Worm (Caenorhabditis elegans) whole organism, L3 larva: Measurements from ENCODE around the gene C15H7.3.
A peak's percentile ranks its signal among the peaks of the same experiment; 100 is the strongest.
"Not testable (repeated sequence)": the region's sequence is repeated elsewhere in the genome, so short reads cannot be mapped to it uniquely, and the experiment has no call there.

ENCODE experiments used
- R02D3.7 ChIP-seq: fragments of 150-350 bp; optimal IDR thresholded peaks from 2 replicates; lab custom pipeline; 2014; ENCODE audit warnings: missing biosample characterization, missing genetic modification characterization
- ZK546.5 ChIP-seq: sonication (generic microtip); optimal IDR thresholded peaks from 2 replicates; lab custom pipeline; 2017; ENCODE audit warnings: missing biosample characterization, missing genetic modification characterization
- aly-2 ChIP-seq: fragments of 150-350 bp; optimal IDR thresholded peaks from 2 replicates; lab custom pipeline; 2014; ENCODE audit warnings: missing biosample characterization, missing genetic modification characterization
- ama-1 ChIP-seq: fragments of 150-350 bp; optimal IDR thresholded peaks from 2 replicates; lab custom pipeline; 2018
- ceh-16 ChIP-seq: sonication (generic microtip); optimal IDR thresholded peaks from 2 replicates; lab custom pipeline; 2017; ENCODE audit warnings: missing biosample characterization, missing genetic modification characterization
- ceh-28 ChIP-seq: fragments of 150-350 bp; optimal IDR thresholded peaks from 2 replicates; lab custom pipeline; 2014; ENCODE audit warnings: missing biosample characterization, missing genetic modification reagents, missing genetic modification characterization
- ceh-82 ChIP-seq: fragments of 150-350 bp; optimal IDR thresholded peaks from 2 replicates; lab custom pipeline; 2014; ENCODE audit warnings: missing biosample characterization, missing genetic modification characterization
- ceh-9 ChIP-seq: sonication (generic microtip); optimal IDR thresholded peaks from 2 replicates; lab custom pipeline; 2018; ENCODE audit warnings: missing biosample characterization, missing genetic modification characterization
- daf-12 ChIP-seq: fragments of 150-350 bp; optimal IDR thresholded peaks from 2 replicates; lab custom pipeline; 2014; ENCODE audit warnings: missing biosample characterization, missing genetic modification reagents, missing genetic modification characterization
- egl-5 ChIP-seq: fragments of 150-350 bp; optimal IDR thresholded peaks from 2 replicates; lab custom pipeline; 2017; ENCODE audit warnings: missing biosample characterization, missing genetic modification reagents, missing genetic modification characterization, inconsistent platforms
- elt-1 ChIP-seq: fragments of 150-350 bp; optimal IDR thresholded peaks from 2 replicates; lab custom pipeline; 2014; ENCODE audit warnings: missing biosample characterization, missing genetic modification characterization
- elt-2 ChIP-seq: sonication (generic microtip); optimal IDR thresholded peaks from 2 replicates; lab custom pipeline; 2016; ENCODE audit warnings: missing genetic modification reagents, mild to moderate bottlenecking, missing genetic modification characterization, missing compliant biosample characterization
- elt-3 ChIP-seq, 3 experiments: fragments of 150-350 bp in 1 of 3; sonication (generic microtip) in 2 of 3; optimal IDR thresholded peaks; 2 replicates in 2 of 3; 4 replicates in 1 of 3; lab custom pipeline; 2014 to 2017; ENCODE audit warnings: missing biosample characterization in 3 of 3, missing genetic modification characterization in 3 of 3
- fkh-10 ChIP-seq: sonication (generic microtip); optimal IDR thresholded peaks from 2 replicates; lab custom pipeline; 2017; ENCODE audit warnings: missing biosample characterization, missing genetic modification reagents, missing genetic modification characterization
- fkh-2 ChIP-seq: fragments of 150-350 bp; optimal IDR thresholded peaks from 2 replicates; lab custom pipeline; 2014; ENCODE audit warnings: missing biosample characterization, missing genetic modification reagents, missing genetic modification characterization
- fos-1 ChIP-seq: fragments of 150-350 bp; optimal IDR thresholded peaks from 2 replicates; lab custom pipeline; 2014; ENCODE audit warnings: missing biosample characterization, missing genetic modification characterization
- hmg-11 ChIP-seq: sonication (generic microtip); optimal IDR thresholded peaks from 2 replicates; lab custom pipeline; 2016; ENCODE audit warnings: missing genetic modification characterization, missing compliant biosample characterization
- jun-1 ChIP-seq: fragments of 150-350 bp; optimal IDR thresholded peaks from 2 replicates; lab custom pipeline; 2014; ENCODE audit warnings: missing biosample characterization, missing genetic modification reagents, missing genetic modification characterization
- lsy-12 ChIP-seq: sonication (generic microtip); optimal IDR thresholded peaks from 2 replicates; lab custom pipeline; 2016; ENCODE audit warnings: mild to moderate bottlenecking, missing genetic modification characterization, missing compliant biosample characterization
- mdl-1 ChIP-seq: fragments of 150-350 bp; optimal IDR thresholded peaks from 2 replicates; lab custom pipeline; 2014; ENCODE audit warnings: missing biosample characterization, missing genetic modification characterization
- nfya-1 ChIP-seq: sonication (generic microtip); optimal IDR thresholded peaks from 2 replicates; lab custom pipeline; 2017; ENCODE audit warnings: missing genetic modification characterization, mild to moderate bottlenecking, missing compliant biosample characterization, antibody characterized with exemption, moderate library complexity; ENCODE audit not compliant: insufficient read depth
- nhr-11 ChIP-seq: fragments of 150-350 bp; optimal IDR thresholded peaks from 2 replicates; lab custom pipeline; 2014; ENCODE audit warnings: missing biosample characterization, missing genetic modification characterization
- nhr-12 ChIP-seq: fragments of 150-350 bp; optimal IDR thresholded peaks from 2 replicates; lab custom pipeline; 2014; ENCODE audit warnings: missing biosample characterization, missing genetic modification characterization
- nhr-23 ChIP-seq: fragments of 150-350 bp; optimal IDR thresholded peaks from 2 replicates; lab custom pipeline; 2014; ENCODE audit warnings: missing biosample characterization, missing genetic modification reagents, missing genetic modification characterization
- nhr-237 ChIP-seq: fragments of 150-350 bp; optimal IDR thresholded peaks from 2 replicates; lab custom pipeline; 2014; ENCODE audit warnings: missing biosample characterization, missing genetic modification characterization
- nhr-25 ChIP-seq: sonication (generic microtip); optimal IDR thresholded peaks from 2 replicates; lab custom pipeline; 2017; ENCODE audit warnings: missing biosample characterization, missing genetic modification characterization
- nhr-28 ChIP-seq: fragments of 150-350 bp; optimal IDR thresholded peaks from 2 replicates; lab custom pipeline; 2014; ENCODE audit warnings: missing biosample characterization, missing genetic modification characterization
- nhr-43 ChIP-seq: sonication (generic microtip); optimal IDR thresholded peaks from 2 replicates; lab custom pipeline; 2016; ENCODE audit warnings: mild to moderate bottlenecking, missing genetic modification characterization, missing compliant biosample characterization; ENCODE audit not compliant: poor library complexity, severe bottlenecking
- nhr-67 ChIP-seq: fragments of 150-350 bp; optimal IDR thresholded peaks from 2 replicates; lab custom pipeline; 2014; ENCODE audit warnings: missing biosample characterization, missing genetic modification characterization
- nhr-76 ChIP-seq: fragments of 150-350 bp; sonication (generic microtip); optimal IDR thresholded peaks from 5 replicates; lab custom pipeline; 2014; ENCODE audit warnings: missing biosample characterization, missing genetic modification characterization
- pqm-1 ChIP-seq: fragments of 150-350 bp; optimal IDR thresholded peaks from 2 replicates; lab custom pipeline; 2017; ENCODE audit warnings: missing biosample characterization, missing genetic modification characterization, inconsistent platforms
- sea-2 ChIP-seq: fragments of 150-350 bp; sonication (generic microtip); optimal IDR thresholded peaks from 4 replicates; lab custom pipeline; 2014; ENCODE audit warnings: missing biosample characterization, missing genetic modification reagents, missing genetic modification characterization
- skn-1 ChIP-seq: fragments of 150-350 bp; optimal IDR thresholded peaks from 2 replicates; lab custom pipeline; 2014; ENCODE audit warnings: missing biosample characterization, missing genetic modification characterization
- tbx-2 ChIP-seq: sonication (generic microtip); optimal IDR thresholded peaks from 2 replicates; lab custom pipeline; 2016; ENCODE audit warnings: mild to moderate bottlenecking, missing genetic modification characterization, missing compliant biosample characterization
- unc-39 ChIP-seq: sonication (generic microtip); optimal IDR thresholded peaks from 4 replicates; lab custom pipeline; 2017; ENCODE audit warnings: missing biosample characterization, missing genetic modification characterization
- unc-62 ChIP-seq: fragments of 150-350 bp; sonication (generic microtip); optimal IDR thresholded peaks from 4 replicates; lab custom pipeline; 2014; ENCODE audit warnings: missing biosample characterization, missing genetic modification reagents, missing genetic modification characterization
- zag-1 ChIP-seq: fragments of 150-350 bp; optimal IDR thresholded peaks from 2 replicates; lab custom pipeline; 2014; ENCODE audit warnings: missing biosample characterization, missing genetic modification characterization
- ztf-11 ChIP-seq: fragments of 150-350 bp; optimal IDR thresholded peaks from 2 replicates; lab custom pipeline; 2014; ENCODE audit warnings: missing biosample characterization, missing genetic modification characterization
- ztf-4 ChIP-seq: fragments of 150-350 bp; optimal IDR thresholded peaks from 2 replicates; lab custom pipeline; 2014; ENCODE audit warnings: missing biosample characterization, missing genetic modification characterization

C15H7.3 gene

ce11 chrIII:9685959-9686358 is 34.2 kb upstream of the C15H7.3 start, which contains the start of gene C07A9.10:
Gene C07A9.10 (minus strand): TSS chrIII:9686059.
- TF ChIP-seq nhr-25 (tag; lab: Kevin White, UChicago): no peak
- no peak for TF ChIP-seq jun-1 (tag; lab: Kevin White, UChicago)
- no peak for TF ChIP-seq lsy-12 (tag; lab: Kevin White, UChicago)

- TF ChIP-seq skn-1; jun-1 (tag; lab: Kevin White, UChicago); nhr-237 (tag; lab: Kevin White, UChicago): not testable (repeated sequence)
Measured at ce11 chrIII:9682729-9683128, 31.0 kb upstream of the C15H7.3 start, which contains the start of gene C07A9.5. Gene C07A9.5 (minus strand): TSS chrIII:9682829.

ce11 chrIII:9681206-9681605 is 29.4 kb upstream of the C15H7.3 start, which contains the start of gene C07A9.13:
Gene C07A9.13 (minus strand): TSS chrIII:9681306.
- TF ChIP-seq ztf-11 (tag; lab: Kevin White, UChicago); unc-39 (tag; lab: Kevin White, UChicago); fkh-10 (GFP tag; lab: Kevin White, UChicago): not testable (repeated sequence)

- TF ChIP-seq elt-3 (tag; optimal IDR thresholded peaks at IDR 0.05; lab: Kevin White, UChicago) (peak in 1 of 3 experiments; percentile 10), unc-62 (no peak), elt-1 (no peak), nhr-43 (tag; lab: Kevin White, UChicago) (no peak), nhr-28 (tag; lab: Kevin White, UChicago) (no peak), fkh-2 (no peak)
- TF ChIP-seq, all 47 proteins: peak for 1
Measured at ce11 chrIII:9678819-9679218, 27.0 kb upstream of the C15H7.3 start, which contains the start of gene ugt-60. Gene ugt-60 (minus strand): TSS chrIII:9679051.

ce11 chrIII:9669546-9669945 is 17.8 kb upstream of the C15H7.3 start:
- TF ChIP-seq ceh-16 (tag; lab: Kevin White, UChicago) (no peak), nhr-12 (tag; lab: Kevin White, UChicago) (no peak), nfya-1 (tag; lab: Kevin White, UChicago) (no peak), pqm-1 (tag; lab: Kevin White, UChicago) (no peak), egl-5 (no peak), tbx-2 (tag; lab: Kevin White, UChicago) (no peak), zag-1 (no peak), nhr-28 (tag; lab: Kevin White, UChicago) (no peak), ztf-11 (tag; lab: Kevin White, UChicago) (no peak), nhr-11 (no peak), ceh-28 (tag; lab: Kevin White, UChicago) (no peak), nhr-43 (tag; lab: Kevin White, UChicago) (no peak), nhr-76 (tag; lab: Kevin White, UChicago) (no peak), unc-62 (no peak), ceh-9 (tag; lab: Kevin White, UChicago) (no peak), lsy-12 (tag; lab: Kevin White, UChicago) (no peak), R02D3.7 (tag; lab: Kevin White, UChicago) (no peak), elt-2 (tag; lab: Kevin White, UChicago) (no peak), jun-1 (tag; lab: Kevin White, UChicago) (no peak), daf-12 (tag; lab: Kevin White, UChicago) (no peak)
- TF ChIP-seq, all 47 proteins: peak for 0

ce11 chrIII:9667591-9668265 is 16.0 kb upstream of the C15H7.3 start, which contains the start of gene C07A9.9:
Gene C07A9.9 (minus strand): TSS chrIII:9667641.
- peak; percentile 97 for TF ChIP-seq hmg-11 (tag; lab: Kevin White, UChicago)
- TF ChIP-seq tbx-2 (tag; lab: Kevin White, UChicago): peak; percentile 50
- TF ChIP-seq ceh-82 (tag; lab: Kevin White, UChicago): no peak
- TF ChIP-seq elt-2 (tag; lab: Kevin White, UChicago): peak; percentile 81
- peak; percentile 46 for TF ChIP-seq nhr-43 (tag; lab: Kevin White, UChicago)
- peak; percentile 35 for TF ChIP-seq mdl-1
- no peak for TF ChIP-seq nhr-12 (tag; lab: Kevin White, UChicago)
- TF ChIP-seq nhr-28 (tag; lab: Kevin White, UChicago): no peak
- no peak for TF ChIP-seq ama-1 (lab: Kevin White, UChicago)
- peak; percentile 65 for TF ChIP-seq nhr-25 (tag; lab: Kevin White, UChicago)
- peak; percentile 89 for TF ChIP-seq nfya-1 (tag; lab: Kevin White, UChicago)
- TF ChIP-seq zag-1: no peak
- no peak for TF ChIP-seq aly-2 (tag; lab: Kevin White, UChicago)
- TF ChIP-seq fkh-10 (GFP tag; lab: Kevin White, UChicago): peak; percentile 33
- TF ChIP-seq pqm-1 (tag; lab: Kevin White, UChicago): peak; percentile 24
- no peak for TF ChIP-seq nhr-67
- peak; percentile 26 for TF ChIP-seq lsy-12 (tag; lab: Kevin White, UChicago)
- peak; percentile 34 for TF ChIP-seq jun-1 (tag; lab: Kevin White, UChicago)
- TF ChIP-seq sea-2 (GFP tag; lab: Kevin White, UChicago): no peak
- TF ChIP-seq ZK546.5 (tag; lab: Kevin White, UChicago): no peak
- no peak for TF ChIP-seq ztf-4
- peak; percentile 35 for TF ChIP-seq nhr-23
- no peak for TF ChIP-seq fkh-2
- no peak for TF ChIP-seq skn-1
- TF ChIP-seq unc-39 (tag; lab: Kevin White, UChicago): no peak
- no peak for TF ChIP-seq fos-1
